Fruit fly (Drosophila melanogaster) whole organism, embryonic: Measurements from ENCODE around the gene CG8677.

Experiments
- B-H1 ChIP-seq: fragments of 200-800 bp; sonication (Bioruptor generic); IDR thresholded peaks from 3 replicates; pipeline ENCODE4 v1.3.6; 2022; ENCODE audit warnings: missing biosample characterization, missing genetic modification characterization
- BEAF-32 ChIP-seq: fragments of 200-800 bp; sonication (Bioruptor generic); optimal IDR thresholded peaks from 3 replicates; lab custom pipeline; 2017; ENCODE audit warnings: missing biosample characterization, missing genetic modification characterization, mild to moderate bottlenecking, moderate library complexity, missing genetic modification reagents
- Blimp-1 ChIP-seq: fragments of 200-800 bp; sonication (Bioruptor generic); optimal IDR thresholded peaks from 3 replicates; lab custom pipeline; 2018; ENCODE audit warnings: missing biosample characterization, missing genetic modification characterization, mild to moderate bottlenecking, moderate library complexity, missing genetic modification reagents
- Bteb2 ChIP-seq: fragments of 200-800 bp; sonication (Bioruptor generic); optimal IDR thresholded peaks from 2 replicates; lab custom pipeline; 2016; ENCODE audit warnings: missing biosample characterization, missing genetic modification characterization
- CG11560 ChIP-seq: fragments of 200-800 bp; sonication (Bioruptor generic); IDR thresholded peaks from 3 replicates; pipeline ENCODE4 v1.3.6; 2022; ENCODE audit warnings: missing biosample characterization, missing genetic modification characterization
- CG11695 ChIP-seq: fragments of 200-800 bp; sonication (Bioruptor generic); IDR thresholded peaks from 3 replicates; pipeline ENCODE4 v1.3.6; 2022; ENCODE audit warnings: missing biosample characterization, missing genetic modification characterization
- CG11723 ChIP-seq: fragments of 200-800 bp; sonication (Bioruptor generic); optimal IDR thresholded peaks from 2 replicates; lab custom pipeline; 2017; ENCODE audit warnings: missing biosample characterization, mild to moderate bottlenecking, missing genetic modification characterization
- CG12236 ChIP-seq: fragments of 200-800 bp; sonication (Bioruptor generic); optimal IDR thresholded peaks from 2 replicates; lab custom pipeline; 2016; ENCODE audit warnings: missing biosample characterization, missing genetic modification characterization
- CG13287 ChIP-seq: fragments of 200-800 bp; sonication (Bioruptor generic); IDR thresholded peaks from 2 replicates; pipeline ENCODE4 v1.3.6; 2022; ENCODE audit warnings: missing biosample characterization, missing genetic modification characterization; ENCODE audit not compliant: partially characterized antibody
- CG13424 ChIP-seq: fragments of 200-800 bp; sonication (Bioruptor generic); optimal IDR thresholded peaks from 2 replicates; lab custom pipeline; 2019; ENCODE audit warnings: missing biosample characterization, mild to moderate bottlenecking, missing genetic modification characterization, moderate library complexity
- CG14014 ChIP-seq: fragments of 200-800 bp; sonication (Bioruptor generic); IDR thresholded peaks from 2 replicates; pipeline ENCODE4 v1.3.6; 2022; ENCODE audit warnings: missing biosample characterization, missing genetic modification characterization
- CG14710 ChIP-seq: fragments of 200-800 bp; sonication (Bioruptor generic); optimal IDR thresholded peaks from 3 replicates; lab custom pipeline; 2019; ENCODE audit warnings: missing biosample characterization, mild to moderate bottlenecking, missing genetic modification characterization, moderate library complexity
- CG14860 ChIP-seq: fragments of 200-800 bp; sonication (Bioruptor generic); IDR thresholded peaks from 3 replicates; pipeline ENCODE4 v1.3.6; 2022; ENCODE audit warnings: missing biosample characterization, missing genetic modification characterization; ENCODE audit not compliant: partially characterized antibody
- CG15011 ChIP-seq: fragments of 200-800 bp; sonication (Bioruptor generic); optimal IDR thresholded peaks from 3 replicates; lab custom pipeline; 2018; ENCODE audit warnings: missing biosample characterization, mild to moderate bottlenecking, missing genetic modification characterization
- CG15601 ChIP-seq: fragments of 200-800 bp; sonication (Bioruptor generic); optimal IDR thresholded peaks from 3 replicates; lab custom pipeline; 2019; ENCODE audit warnings: missing biosample characterization, mild to moderate bottlenecking, missing genetic modification characterization, moderate library complexity
- CG1603 ChIP-seq: fragments of 200-800 bp; sonication (Bioruptor generic); optimal IDR thresholded peaks from 2 replicates; lab custom pipeline; 2019; ENCODE audit warnings: missing biosample characterization, mild to moderate bottlenecking, missing genetic modification characterization, moderate library complexity
- CG17186 ChIP-seq: fragments of 200-800 bp; sonication (Bioruptor generic); optimal IDR thresholded peaks from 3 replicates; lab custom pipeline; 2017; ENCODE audit warnings: missing biosample characterization, missing genetic modification reagents, missing genetic modification characterization
- CG17829 ChIP-seq: fragments of 200-800 bp; optimal IDR thresholded peaks from 2 replicates; lab custom pipeline; 2019; ENCODE audit warnings: missing biosample characterization, mild to moderate bottlenecking, missing genetic modification characterization, moderate library complexity
- CG3838 ChIP-seq: fragments of 200-800 bp; sonication (Bioruptor generic); optimal IDR thresholded peaks from 3 replicates; lab custom pipeline; 2016; ENCODE audit warnings: missing biosample characterization, missing genetic modification characterization
- CG4404 ChIP-seq: fragments of 200-800 bp; sonication (Bioruptor generic); IDR thresholded peaks from 2 replicates; pipeline ENCODE4 v1.3.6; 2022; ENCODE audit warnings: missing biosample characterization, missing genetic modification characterization
- CG5180 ChIP-seq: fragments of 200-800 bp; sonication (Bioruptor generic); optimal IDR thresholded peaks from 3 replicates; lab custom pipeline; 2017; ENCODE audit warnings: missing biosample characterization, missing genetic modification characterization, mild to moderate bottlenecking, moderate library complexity, missing genetic modification reagents
- CG7786 ChIP-seq: fragments of 200-800 bp; sonication (Bioruptor generic); optimal IDR thresholded peaks from 2 replicates; lab custom pipeline; 2016; ENCODE audit warnings: missing biosample characterization, missing genetic modification characterization
- CG9797 ChIP-seq: fragments of 200-800 bp; sonication (Bioruptor generic); optimal IDR thresholded peaks from 3 replicates; lab custom pipeline; 2018; ENCODE audit warnings: missing biosample characterization, mild to moderate bottlenecking, missing genetic modification characterization
- CG9932 ChIP-seq: fragments of 200-800 bp; sonication (Bioruptor generic); IDR thresholded peaks from 2 replicates; pipeline ENCODE4 v1.3.6; 2022; ENCODE audit warnings: missing biosample characterization, missing genetic modification characterization
- Dbx ChIP-seq: fragments of 200-800 bp; sonication (Bioruptor generic); IDR thresholded peaks from 3 replicates; pipeline ENCODE4 v1.3.6; 2022; ENCODE audit warnings: missing biosample characterization, missing genetic modification characterization
- Hr39 ChIP-seq: fragments of >200 bp; optimal IDR thresholded peaks from 2 replicates; lab custom pipeline; 2017
- Lim3 ChIP-seq: fragments of 200-800 bp; sonication (Bioruptor generic); IDR thresholded peaks from 2 replicates; pipeline ENCODE4 v1.3.6; 2022; ENCODE audit warnings: missing biosample characterization, missing genetic modification characterization
- MBD-R2 ChIP-seq: fragments of 200-800 bp; sonication (Bioruptor generic); IDR thresholded peaks from 2 replicates; pipeline ENCODE4 v1.3.6; 2022; ENCODE audit warnings: missing biosample characterization, missing genetic modification characterization
- Med ChIP-seq: fragments of 200-800 bp; sonication (Bioruptor generic); peaks from one replicate; lab custom pipeline; 2016; ENCODE audit warnings: missing biosample characterization, missing genetic modification characterization, mild to moderate bottlenecking, inconsistent platforms, moderate library complexity
- Meics ChIP-seq: fragments of 200-800 bp; sonication (Bioruptor generic); optimal IDR thresholded peaks from 2 replicates; lab custom pipeline; 2017; ENCODE audit warnings: missing biosample characterization, mild to moderate bottlenecking, missing genetic modification characterization
- Mes4 ChIP-seq: fragments of 200-800 bp; sonication (Bioruptor generic); optimal IDR thresholded peaks from 2 replicates; lab custom pipeline; 2016; ENCODE audit warnings: missing biosample characterization, missing genetic modification characterization
- Optix ChIP-seq: fragments of 200-800 bp; sonication (Bioruptor generic); IDR thresholded peaks from 3 replicates; pipeline ENCODE4 v1.3.6; 2022; ENCODE audit warnings: missing biosample characterization, missing genetic modification characterization
- Sry-β ChIP-seq: fragments of 200-800 bp; sonication (Bioruptor generic); optimal IDR thresholded peaks from 2 replicates; lab custom pipeline; 2018; ENCODE audit warnings: missing biosample characterization, mild to moderate bottlenecking, missing genetic modification characterization, moderate library complexity
- Taf1 ChIP-seq: fragments of 200-800 bp; sonication (Bioruptor generic); IDR thresholded peaks from 2 replicates; pipeline ENCODE4 v1.3.6; 2022; ENCODE audit warnings: missing biosample characterization, missing genetic modification characterization
- ac ChIP-seq: fragments of 200-800 bp; sonication (Bioruptor generic); optimal IDR thresholded peaks from 3 replicates; lab custom pipeline; 2017; ENCODE audit warnings: missing biosample characterization, mild to moderate bottlenecking, missing genetic modification characterization
- cato ChIP-seq: fragments of 200-800 bp; sonication (Bioruptor generic); optimal IDR thresholded peaks from 2 replicates; lab custom pipeline; 2016; ENCODE audit warnings: missing biosample characterization, missing genetic modification characterization, borderline replicate concordance
- crc ChIP-seq: fragments of 200-800 bp; sonication (Bioruptor generic); optimal IDR thresholded peaks from 2 replicates; lab custom pipeline; 2016; ENCODE audit warnings: missing biosample characterization, missing genetic modification characterization
- danr ChIP-seq: fragments of 200-800 bp; sonication (Bioruptor generic); IDR thresholded peaks from 2 replicates; pipeline ENCODE4 v1.3.6; 2022; ENCODE audit warnings: missing biosample characterization, missing genetic modification characterization
- emc ChIP-seq: fragments of 200-800 bp; sonication (Bioruptor generic); optimal IDR thresholded peaks from 2 replicates; lab custom pipeline; 2016; ENCODE audit warnings: missing biosample characterization, missing genetic modification characterization
- her ChIP-seq: fragments of 200-800 bp; sonication (Bioruptor generic); optimal IDR thresholded peaks from 2 replicates; lab custom pipeline; 2016; ENCODE audit warnings: missing biosample characterization, missing genetic modification characterization
- ind ChIP-seq: fragments of 200-800 bp; sonication (Bioruptor generic); optimal IDR thresholded peaks from 3 replicates; lab custom pipeline; 2016; ENCODE audit warnings: missing biosample characterization, missing genetic modification characterization
- jing ChIP-seq: fragments of 200-800 bp; sonication (Bioruptor generic); optimal IDR thresholded peaks from 2 replicates; lab custom pipeline; 2018; ENCODE audit warnings: missing biosample characterization, mild to moderate bottlenecking, missing genetic modification characterization
- luna ChIP-seq: fragments of 200-800 bp; sonication (Bioruptor generic); optimal IDR thresholded peaks from 2 replicates; lab custom pipeline; 2016; ENCODE audit warnings: missing biosample characterization, missing genetic modification characterization
- nmo ChIP-seq: fragments of 200-800 bp; sonication (Bioruptor generic); optimal IDR thresholded peaks from 2 replicates; lab custom pipeline; 2018; ENCODE audit warnings: missing biosample characterization, mild to moderate bottlenecking, missing genetic modification characterization, moderate library complexity
- rib ChIP-seq: fragments of 200-800 bp; sonication (Bioruptor generic); IDR thresholded peaks from 2 replicates; pipeline ENCODE4 v1.3.6; 2022; ENCODE audit warnings: missing biosample characterization, missing genetic modification characterization
- sc ChIP-seq, 3 experiments: fragments of >200 bp in 2 of 3; fragments of 200-800 bp in 1 of 3; sonication (Bioruptor generic) in 1 of 3; optimal IDR thresholded peaks; 2 replicates in 2 of 3; 3 replicates in 1 of 3; lab custom pipeline; 2017; ENCODE audit warnings: mild to moderate bottlenecking in 1 of 3, missing biosample characterization in 1 of 3, missing genetic modification characterization in 1 of 3, missing genetic modification reagents in 1 of 3
- sens ChIP-seq: fragments of 200-800 bp; sonication (Bioruptor generic); peaks from one replicate; lab custom pipeline; 2016; ENCODE audit warnings: missing biosample characterization, missing genetic modification characterization
- sens-2 ChIP-seq: fragments of 200-800 bp; sonication (Bioruptor generic); IDR thresholded peaks from 2 replicates; pipeline ENCODE4 v1.3.6; 2022; ENCODE audit warnings: missing biosample characterization, missing genetic modification characterization
- slbo ChIP-seq: fragments of 200-800 bp; sonication (Bioruptor generic); IDR thresholded peaks from 2 replicates; pipeline ENCODE4 v1.3.6; 2022; ENCODE audit warnings: missing biosample characterization, missing genetic modification characterization
- tio ChIP-seq: fragments of 200-800 bp; sonication (Bioruptor generic); optimal IDR thresholded peaks from 2 replicates; lab custom pipeline; 2017; ENCODE audit warnings: missing biosample characterization, missing genetic modification characterization, inconsistent platforms
- toy ChIP-seq: fragments of 200-800 bp; sonication (Bioruptor generic); IDR thresholded peaks from 2 replicates; pipeline ENCODE4 v1.3.6; 2022; ENCODE audit warnings: missing biosample characterization, missing genetic modification characterization
- z ChIP-seq: fragments of 200-800 bp; sonication (Bioruptor generic); IDR thresholded peaks from 3 replicates; pipeline ENCODE4 v1.3.6; 2022; ENCODE audit warnings: missing biosample characterization, missing genetic modification characterization

Gene CG8677

DNA sequence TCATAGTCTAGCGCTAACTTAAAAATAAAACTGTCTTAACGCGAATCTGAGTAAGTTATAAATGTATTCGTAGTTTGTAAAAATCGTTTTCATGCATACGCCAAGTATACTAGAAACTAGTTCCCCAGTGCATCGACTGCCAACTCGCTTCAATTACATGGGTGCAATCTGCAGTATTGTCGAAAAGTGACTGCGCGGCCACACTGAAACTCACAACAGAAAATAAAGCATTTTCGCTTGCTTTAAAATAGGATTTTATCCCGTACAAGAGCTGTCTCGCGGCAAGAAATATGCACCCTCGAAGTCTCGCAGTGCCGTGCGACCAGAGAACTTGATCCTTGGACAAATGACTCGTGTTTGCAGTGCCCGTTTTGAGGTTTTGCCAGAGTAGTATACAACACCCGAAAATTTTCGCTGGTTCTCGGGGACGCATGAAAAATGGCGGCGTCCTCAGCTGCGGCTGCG is at the start of gene CG8677:
Gene CG8677 (plus strand): TSS at position 199 of the 465 bp plus-strand sequence.
- no peak for TF ChIP-seq cato (GFP tag; lab: Kevin White, UChicago)
- no peak for TF ChIP-seq Bteb2 (GFP tag; lab: Kevin White, UChicago)
- TF ChIP-seq CG13287 = peak; percentile 30; the same call in 1 of the 2 replicates
- TF ChIP-seq jing (GFP tag; lab: Kevin White, UChicago) = no peak
- TF ChIP-seq Med = peak; percentile 64
- TF ChIP-seq luna (GFP tag; lab: Kevin White, UChicago) = no peak
- TF ChIP-seq CG17186 (GFP tag; lab: Kevin White, UChicago) = no peak
- no peak for TF ChIP-seq CG12236 (GFP tag; lab: Kevin White, UChicago)
- no peak for TF ChIP-seq CG14860
- TF ChIP-seq sens-2 (GFP tag; lab: Robert Waterston, UW) = no peak
- peak; percentile 49 for TF ChIP-seq CG9932
- TF ChIP-seq CG17829 (tag; lab: Kevin White, UChicago) = peak; percentile 47
- no peak for TF ChIP-seq tio (GFP tag; lab: Kevin White, UChicago)
- no peak for TF ChIP-seq ac (GFP tag; lab: Kevin White, UChicago)
- TF ChIP-seq Taf1 (GFP tag; lab: Robert Waterston, UW) = no peak
- TF ChIP-seq emc (GFP tag; lab: Kevin White, UChicago) = no peak
- TF ChIP-seq Meics = no peak
- TF ChIP-seq CG15601 (tag; lab: Kevin White, UChicago) = no peak
- no peak for TF ChIP-seq Optix (GFP tag; lab: Robert Waterston, UW)
- no peak for TF ChIP-seq toy (GFP tag; lab: Robert Waterston, UW)
- no peak for TF ChIP-seq CG5180 (GFP tag; lab: Kevin White, UChicago)
- TF ChIP-seq CG1603 = peak; percentile 78
- TF ChIP-seq her = peak; percentile 98
- TF ChIP-seq MBD-R2 (GFP tag; lab: Robert Waterston, UW) = peak; percentile 65
- no peak for TF ChIP-seq Mes4
- TF ChIP-seq rib (GFP tag; lab: Robert Waterston, UW) = no peak
- no peak for TF ChIP-seq Dbx (GFP tag; lab: Robert Waterston, UW)
- TF ChIP-seq CG14014 (GFP tag; lab: Robert Waterston, UW) = 0 out of 2 replicates have a peak, but pooled peaks have one; percentile 20
- TF ChIP-seq CG3838 (GFP tag; lab: Kevin White, UChicago) = no peak
- TF ChIP-seq Hr39 (lab: Kevin White, UChicago) = no peak
- no peak for TF ChIP-seq crc (GFP tag; lab: Kevin White, UChicago)
- peak; percentile 16; the same call in 1 of the 2 replicates for TF ChIP-seq slbo (GFP tag; lab: Robert Waterston, UW)
- no peak for TF ChIP-seq Sry-β (GFP tag; lab: Kevin White, UChicago)
- TF ChIP-seq CG4404 (GFP tag; lab: Robert Waterston, UW) = no peak
- peak; percentile 84 for TF ChIP-seq CG9797 (GFP tag; lab: Kevin White, UChicago)
- no peak for TF ChIP-seq sc (optimal IDR thresholded peaks at IDR 0.05; lab: Kevin White, UChicago)
- no peak for TF ChIP-seq sc (GFP tag; optimal IDR thresholded peaks at IDR 0.05; lab: Kevin White, UChicago)
- peak; percentile 12 for TF ChIP-seq CG13424 (tag; lab: Kevin White, UChicago)
- no peak for TF ChIP-seq z (GFP tag; lab: Robert Waterston, UW)
- TF ChIP-seq Lim3 (GFP tag; lab: Robert Waterston, UW) = no peak
- TF ChIP-seq CG7786 (GFP tag; lab: Kevin White, UChicago) = no peak
- TF ChIP-seq CG15011 (GFP tag; lab: Kevin White, UChicago) = no peak
- TF ChIP-seq Blimp-1 = no peak
- peak; percentile 48 for TF ChIP-seq BEAF-32 (GFP tag; lab: Kevin White, UChicago)
- TF ChIP-seq CG11695 (GFP tag; lab: Robert Waterston, UW) = no peak
- TF ChIP-seq B-H1 = no peak
- TF ChIP-seq nmo (GFP tag; lab: Kevin White, UChicago) = peak; percentile 19
- peak; percentile 47 for TF ChIP-seq CG14710
- TF ChIP-seq CG11723 (GFP tag; lab: Kevin White, UChicago) = no peak
- TF ChIP-seq danr = peak; percentile 15; the same call in 1 of the 2 replicates
- TF ChIP-seq sens (GFP tag; lab: Kevin White, UChicago) = peak; percentile 63
- TF ChIP-seq CG11560 = no peak
- TF ChIP-seq ind (GFP tag; lab: Kevin White, UChicago) = no peak
